Worm (Caenorhabditis elegans): ENCODE measurements around the gene gakh-1.

ce11 chrX:5798690-5799089 lies 16.4 kb downstream of the gakh-1 start, which contains the start of gene F46G11.4:
- TF ChIP-seq C34B4.2 (tag; optimal IDR thresholded peaks at IDR 0.05) (no peak), aha-1 (tag; optimal IDR thresholded peaks at IDR 0.05) (no peak), pqm-1 (tag; optimal IDR thresholded peaks at IDR 0.05) (no peak)

Measured in whole organism, L1 larva.